Worm (Caenorhabditis elegans) whole organism, mixed stage, embryonic: Measurements from ENCODE around the gene kcnl-1.
A peak's percentile ranks its signal among the peaks of the same experiment; 100 is the strongest.

Experiments
- bed-3 ChIP-seq: fragments of 200-800 bp; sonication (Bioruptor generic); optimal IDR thresholded peaks from 3 replicates; lab custom pipeline; 2018; ENCODE audit warnings: mild to moderate bottlenecking, missing genetic modification characterization, moderate library complexity, missing compliant biosample characterization
- ceh-39 ChIP-seq: fragments of 150-350 bp; optimal IDR thresholded peaks from 2 replicates; lab custom pipeline; 2014; ENCODE audit warnings: missing biosample characterization, missing genetic modification characterization
- ceh-43 ChIP-seq: fragments of 200-800 bp; sonication (Bioruptor generic); optimal IDR thresholded peaks from 2 replicates; lab custom pipeline; 2018; ENCODE audit warnings: mild to moderate bottlenecking, missing genetic modification characterization, moderate library complexity, missing compliant biosample characterization
- cnd-1 ChIP-seq: fragments of 200-800 bp; sonication (Bioruptor generic); optimal IDR thresholded peaks from 2 replicates; lab custom pipeline; 2018; ENCODE audit warnings: mild to moderate bottlenecking, missing genetic modification characterization, missing compliant biosample characterization
- drap-1 ChIP-seq: fragments of 200-800 bp; sonication (Bioruptor generic); optimal IDR thresholded peaks from 3 replicates; lab custom pipeline; 2018; ENCODE audit warnings: mild to moderate bottlenecking, missing genetic modification characterization, missing compliant biosample characterization
- elt-1 ChIP-seq: sonication (generic microtip); optimal IDR thresholded peaks from 2 replicates; lab custom pipeline; 2017; ENCODE audit warnings: missing genetic modification characterization, mild to moderate bottlenecking, missing compliant biosample characterization, antibody characterized with exemption, moderate library complexity, borderline replicate concordance; ENCODE audit not compliant: insufficient read depth
- elt-3 ChIP-seq: fragments of 150-350 bp; optimal IDR thresholded peaks from 2 replicates; lab custom pipeline; 2014; ENCODE audit warnings: missing biosample characterization, missing genetic modification characterization
- flh-1 ChIP-seq: fragments of 200-800 bp; sonication (Bioruptor generic); optimal IDR thresholded peaks from 2 replicates; lab custom pipeline; 2018; ENCODE audit warnings: mild to moderate bottlenecking, missing genetic modification characterization, moderate library complexity, missing compliant biosample characterization
- ham-2 ChIP-seq: fragments of 200-800 bp; sonication (Bioruptor generic); optimal IDR thresholded peaks from 2 replicates; lab custom pipeline; 2018; ENCODE audit warnings: mild to moderate bottlenecking, missing genetic modification characterization, missing compliant biosample characterization
- hlh-1 ChIP-seq: fragments of 150-350 bp; optimal IDR thresholded peaks from 2 replicates; lab custom pipeline; 2014; ENCODE audit warnings: missing biosample characterization, missing genetic modification reagents, missing genetic modification characterization
- lin-13 ChIP-seq: fragments of 150-350 bp; optimal IDR thresholded peaks from 2 replicates; lab custom pipeline; 2014; ENCODE audit warnings: missing biosample characterization, missing genetic modification characterization
- lin-32 ChIP-seq: fragments of 200-800 bp; sonication (Bioruptor generic); optimal IDR thresholded peaks from 2 replicates; lab custom pipeline; 2018; ENCODE audit warnings: mild to moderate bottlenecking, missing genetic modification characterization, missing compliant biosample characterization
- lsy-2 ChIP-seq: fragments of 150-350 bp; optimal IDR thresholded peaks from 2 replicates; lab custom pipeline; 2014; ENCODE audit warnings: missing biosample characterization, missing genetic modification characterization
- mab-5 ChIP-seq: fragments of 150-350 bp; optimal IDR thresholded peaks from 2 replicates; lab custom pipeline; 2014; ENCODE audit warnings: missing biosample characterization, missing genetic modification characterization
- mep-1 ChIP-seq: fragments of 150-350 bp; optimal IDR thresholded peaks from 2 replicates; lab custom pipeline; 2017; ENCODE audit warnings: missing biosample characterization, missing genetic modification reagents, missing genetic modification characterization, inconsistent platforms
- mls-2 ChIP-seq: sonication (generic microtip); optimal IDR thresholded peaks from 2 replicates; lab custom pipeline; 2016; ENCODE audit warnings: mild to moderate bottlenecking, missing genetic modification characterization, moderate library complexity, missing compliant biosample characterization
- nhr-12 ChIP-seq: fragments of 150-350 bp; optimal IDR thresholded peaks from 2 replicates; lab custom pipeline; 2014; ENCODE audit warnings: missing biosample characterization, missing genetic modification characterization
- nhr-237 ChIP-seq: fragments of 150-350 bp; optimal IDR thresholded peaks from 2 replicates; lab custom pipeline; 2014; ENCODE audit warnings: missing biosample characterization, missing genetic modification characterization
- nhr-76 ChIP-seq: sonication (generic microtip); optimal IDR thresholded peaks from 2 replicates; lab custom pipeline; 2017; ENCODE audit warnings: missing biosample characterization, missing genetic modification characterization
- pha-4 ChIP-seq: fragments of 150-350 bp; optimal IDR thresholded peaks from 2 replicates; lab custom pipeline; 2018; ENCODE audit warnings: missing biosample characterization, missing genetic modification reagents, missing genetic modification characterization
- sem-2 ChIP-seq: fragments of 200-800 bp; sonication (Bioruptor generic); optimal IDR thresholded peaks from 2 replicates; lab custom pipeline; 2018; ENCODE audit warnings: mild to moderate bottlenecking, missing genetic modification characterization, missing compliant biosample characterization
- snpc-4 ChIP-seq: fragments of 150-350 bp; optimal IDR thresholded peaks from 2 replicates; lab custom pipeline; 2014; ENCODE audit warnings: missing biosample characterization, missing genetic modification characterization
- tbx-8 ChIP-seq: fragments of 200-800 bp; sonication (Bioruptor generic); optimal IDR thresholded peaks from 2 replicates; lab custom pipeline; 2018; ENCODE audit warnings: mild to moderate bottlenecking, missing genetic modification characterization, moderate library complexity, missing compliant biosample characterization
- unc-120 ChIP-seq: sonication (generic microtip); optimal IDR thresholded peaks from 2 replicates; lab custom pipeline; 2017; ENCODE audit warnings: missing genetic modification characterization, missing compliant biosample characterization; ENCODE audit not compliant: poor library complexity, severe bottlenecking
- unc-39 ChIP-seq: fragments of 150-350 bp; optimal IDR thresholded peaks from 2 replicates; lab custom pipeline; 2014; ENCODE audit warnings: missing biosample characterization, missing genetic modification characterization
- zip-8 ChIP-seq: fragments of 150-350 bp; optimal IDR thresholded peaks from 2 replicates; lab custom pipeline; 2014; ENCODE audit warnings: missing biosample characterization, missing genetic modification characterization
- ztf-11 ChIP-seq: fragments of 150-350 bp; optimal IDR thresholded peaks from 2 replicates; lab custom pipeline; 2014; ENCODE audit warnings: missing biosample characterization, missing genetic modification characterization

The kcnl-1 gene

ce11 chrV:19623523-19624312 lies 58.5 kb downstream of the kcnl-1 start:
- peak; percentile 36 for TF ChIP-seq ham-2 (GFP tag; lab: Kevin White, UChicago)
- peak; percentile 64 for TF ChIP-seq elt-1 (tag; lab: Kevin White, UChicago)
- no peak for TF ChIP-seq flh-1 (GFP tag; lab: Kevin White, UChicago)

ce11 chrV:19624749-19625148 lies 59.6 kb downstream of the kcnl-1 start, which contains the start of gene dyf-19:
dyf-19 (plus strand) TSS chrV:19625049.
- TF ChIP-seq pha-4 (no peak), nhr-12 (tag; lab: Kevin White, UChicago) (no peak), unc-120 (tag; lab: Kevin White, UChicago) (no peak), mep-1 (no peak), elt-3 (tag; lab: Kevin White, UChicago) (no peak), hlh-1 (tag; lab: Kevin White, UChicago) (no peak), nhr-76 (tag; lab: Kevin White, UChicago) (no peak), ceh-39 (tag; lab: Kevin White, UChicago) (no peak), lin-13 (tag; lab: Kevin White, UChicago) (no peak), nhr-237 (no peak), ztf-11 (tag; lab: Kevin White, UChicago) (no peak)

DNA sequence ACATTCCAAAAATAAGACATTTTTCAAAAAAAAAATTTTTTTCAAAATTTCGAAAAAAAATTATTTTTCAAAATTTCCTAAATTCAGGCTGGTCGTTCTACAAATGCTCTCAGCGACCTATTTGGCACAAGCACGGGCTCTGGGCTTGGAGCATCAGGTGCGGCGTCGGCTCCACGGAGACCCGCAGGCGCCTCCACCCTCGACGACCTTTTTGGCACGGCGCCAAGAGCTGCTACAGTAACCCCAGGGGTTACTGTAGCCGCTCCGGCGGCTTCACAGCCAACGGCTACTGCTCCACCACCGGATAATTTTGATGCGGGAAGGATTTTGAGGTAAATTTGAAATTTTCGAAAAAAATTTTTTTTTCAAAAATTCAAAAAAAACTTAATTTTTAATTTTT lies 60.5 kb downstream of the kcnl-1 start:
- TF ChIP-seq unc-39 (tag; lab: Kevin White, UChicago) (no peak), flh-1 (GFP tag; lab: Kevin White, UChicago) (no peak), ztf-11 (tag; lab: Kevin White, UChicago) (no peak), tbx-8 (no peak), mab-5 (tag; lab: Kevin White, UChicago) (no peak), lin-13 (tag; lab: Kevin White, UChicago) (no peak)

- TF ChIP-seq snpc-4 (tag; lab: Kevin White, UChicago) (no peak), sem-2 (GFP tag; lab: Kevin White, UChicago) (no peak), lin-13 (tag; lab: Kevin White, UChicago) (no peak)
Observed at ce11 chrV:19629544-19629943, 64.4 kb downstream of the kcnl-1 start.

DNA sequence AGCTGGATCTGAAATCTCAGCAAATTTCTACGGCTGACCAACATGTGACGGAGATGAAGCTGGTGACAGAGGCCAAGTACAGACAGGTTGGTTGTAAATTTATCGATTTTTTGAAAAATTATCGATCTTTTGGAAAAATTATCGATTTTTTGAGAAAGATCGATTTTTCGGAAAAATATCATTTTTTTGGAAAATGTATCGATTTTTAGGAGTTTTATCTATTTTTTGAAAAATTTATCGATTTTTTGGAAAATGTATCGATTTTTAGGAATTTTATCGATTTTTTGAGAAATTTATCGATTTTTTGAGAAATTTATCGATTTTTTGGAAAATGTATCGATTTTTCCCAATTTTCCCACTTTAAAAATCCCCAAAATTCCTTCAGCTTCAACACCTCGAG lies 64.8 kb downstream of the kcnl-1 start:
- no peak for TF ChIP-seq ham-2 (GFP tag; lab: Kevin White, UChicago)
- no peak for TF ChIP-seq bed-3 (GFP tag; lab: Kevin White, UChicago)
- TF ChIP-seq drap-1 (GFP tag; lab: Kevin White, UChicago): peak; percentile 67

- TF ChIP-seq nhr-76 (tag; lab: Kevin White, UChicago) (no peak), mls-2 (tag; lab: Kevin White, UChicago) (peak; percentile 22)
Observed at ce11 chrV:19630569-19630968, 65.4 kb downstream of the kcnl-1 start.

DNA sequence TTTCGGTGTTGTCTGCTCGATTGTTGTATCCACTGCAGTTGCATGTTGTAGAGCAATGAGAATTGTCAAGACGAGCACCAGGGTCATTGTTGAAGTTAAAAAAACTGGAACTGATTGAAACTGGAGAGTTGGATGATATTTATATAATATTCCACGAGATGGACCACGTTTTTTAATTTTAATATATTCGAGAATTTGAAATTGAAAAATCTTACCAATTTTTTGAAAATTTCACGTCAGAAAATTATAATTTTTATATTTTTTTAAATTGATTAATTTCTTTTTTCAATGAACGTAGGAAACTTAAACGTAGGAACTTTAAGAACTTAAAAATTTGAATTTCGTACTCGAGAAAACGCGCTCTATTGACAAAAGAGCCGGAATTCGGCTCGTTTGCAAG lies 67.4 kb downstream of the kcnl-1 start, which contains the start of gene Y43F8C.5:
Y43F8C.5 (minus strand) TSS at position 101 of the 400 bp plus-strand sequence.
- TF ChIP-seq mab-5 (tag; lab: Kevin White, UChicago) (no peak), ceh-43 (GFP tag; lab: Kevin White, UChicago) (no peak), cnd-1 (no peak), lsy-2 (tag; lab: Kevin White, UChicago) (no peak), hlh-1 (tag; lab: Kevin White, UChicago) (no peak), sem-2 (GFP tag; lab: Kevin White, UChicago) (no peak), zip-8 (tag; lab: Kevin White, UChicago) (no peak), lin-32 (GFP tag; lab: Kevin White, UChicago) (no peak), unc-120 (tag; lab: Kevin White, UChicago) (no peak)
